Fruit fly (Drosophila melanogaster) Kc167 (cell line): ENCODE measurements around the gene CheB98a.

Experiments
- Myc ChIP-seq: fragments of >200 bp; optimal IDR thresholded peaks from 2 replicates; lab custom pipeline; 2017; ENCODE audit warnings: missing external identifiers
- h ChIP-seq: fragments of >200 bp; optimal IDR thresholded peaks from 3 replicates; lab custom pipeline; 2018; ENCODE audit warnings: missing external identifiers
- insv ChIP-seq: fragments of >200 bp; optimal IDR thresholded peaks from 3 replicates; lab custom pipeline; 2018; ENCODE audit warnings: missing external identifiers

- TF ChIP-seq h (lab: Kevin White, UChicago) (no peak), Myc (lab: Kevin White, UChicago) (no peak), insv (lab: Kevin White, UChicago) (no peak)
Measured at dm6 chr3R:28847547-28848316, 41.2 kb downstream of the CheB98a start.
